Worm (Caenorhabditis elegans): ENCODE measurements around the gene leo-1.
"Not testable (repeated sequence)": the region's sequence is repeated elsewhere in the genome, so short reads cannot be mapped to it uniquely, and the experiment has no call there.

DNA sequence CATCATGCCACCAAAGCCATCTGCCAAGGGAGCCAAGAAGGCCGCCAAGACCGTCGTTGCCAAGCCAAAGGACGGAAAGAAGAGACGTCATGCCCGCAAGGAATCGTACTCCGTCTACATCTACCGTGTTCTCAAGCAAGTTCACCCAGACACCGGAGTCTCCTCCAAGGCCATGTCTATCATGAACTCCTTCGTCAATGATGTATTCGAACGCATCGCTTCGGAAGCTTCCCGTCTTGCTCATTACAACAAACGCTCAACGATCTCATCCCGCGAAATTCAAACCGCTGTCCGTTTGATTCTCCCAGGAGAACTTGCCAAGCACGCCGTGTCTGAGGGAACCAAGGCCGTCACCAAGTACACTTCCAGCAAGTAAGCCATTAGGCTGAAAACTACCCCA, 4.4 kb downstream of the leo-1 start, which contains the start of gene his-48:
- TF ChIP-seq nhr-21 (tag; optimal IDR thresholded peaks at IDR 0.05); blmp-1 (tag; optimal IDR thresholded peaks at IDR 0.05; ENCODE audit: insufficient read depth); unc-62 (GFP tag; optimal IDR thresholded peaks at IDR 0.05); ceh-16 (tag; optimal IDR thresholded peaks at IDR 0.05); ZK546.5 (tag; optimal IDR thresholded peaks at IDR 0.05); aly-2 (tag; optimal IDR thresholded peaks at IDR 0.05): not testable (repeated sequence)
